Worm (Caenorhabditis elegans) whole organism, L4 larva: ENCODE results near the gene M195.2.

Source experiments
- F26F4.8 ChIP-seq: fragments of 200-800 bp; sonication (Bioruptor generic); conservative IDR thresholded peaks from 2 replicates; pipeline ENCODE4 v1.3.6; 2022; ENCODE audit warnings: missing genetic modification characterization, missing compliant biosample characterization
- F37D6.2 ChIP-seq: sonication (generic microtip); optimal IDR thresholded peaks from 2 replicates; lab custom pipeline; 2016; ENCODE audit warnings: mild to moderate bottlenecking, missing genetic modification characterization, missing compliant biosample characterization
- F44E2.7 ChIP-seq: fragments of 200-800 bp; sonication (Bioruptor generic); IDR thresholded peaks from 2 replicates; pipeline ENCODE4 v2.1.2; 2022; ENCODE audit warnings: missing genetic modification characterization, missing compliant biosample characterization
- F49E8.2 ChIP-seq: sonication (generic microtip); optimal IDR thresholded peaks from 2 replicates; lab custom pipeline; 2016; ENCODE audit warnings: missing compliant biosample characterization, mild to moderate bottlenecking, missing genetic modification characterization, borderline replicate concordance
- T26A8.4 ChIP-seq: fragments of 200-800 bp; sonication (Bioruptor generic); IDR thresholded peaks from 2 replicates; pipeline ENCODE4 v1.3.6; 2022; ENCODE audit warnings: missing genetic modification characterization, missing compliant biosample characterization
- Y48G9A.11 ChIP-seq: fragments of 200-800 bp; sonication (Bioruptor generic); IDR thresholded peaks from 2 replicates; pipeline ENCODE4 v1.3.6; 2022; ENCODE audit warnings: missing genetic modification reagents, missing genetic modification characterization, missing compliant biosample characterization
- Y75B8A.6 ChIP-seq: fragments of 200-800 bp; sonication (Bioruptor generic); IDR thresholded peaks from 2 replicates; pipeline ENCODE4 v1.3.6; 2022; ENCODE audit warnings: missing genetic modification reagents, missing genetic modification characterization, missing compliant biosample characterization
- ZK337.2 ChIP-seq: fragments of 200-800 bp; sonication (Bioruptor generic); IDR thresholded peaks from 2 replicates; pipeline ENCODE4 v1.3.6; 2022; ENCODE audit warnings: missing genetic modification reagents, missing genetic modification characterization, missing compliant biosample characterization
- aha-1 ChIP-seq: fragments of 150-350 bp; peaks from one replicate; lab custom pipeline; 2014; ENCODE audit warnings: missing biosample characterization, missing genetic modification characterization
- attf-4 ChIP-seq: sonication (generic microtip); optimal IDR thresholded peaks from 3 replicates; lab custom pipeline; 2017; ENCODE audit warnings: missing biosample characterization, missing genetic modification characterization
- ceh-28 ChIP-seq: fragments of 150-350 bp; optimal IDR thresholded peaks from 2 replicates; lab custom pipeline; 2014; ENCODE audit warnings: missing biosample characterization, missing genetic modification reagents, missing genetic modification characterization
- ctbp-1 ChIP-seq: fragments of 200-800 bp; sonication (Bioruptor generic); IDR thresholded peaks from 2 replicates; pipeline ENCODE4 v1.3.6; 2022; ENCODE audit warnings: missing genetic modification reagents, missing genetic modification characterization, missing compliant biosample characterization
- daf-19 ChIP-seq: fragments of 200-800 bp; sonication (Bioruptor generic); conservative IDR thresholded peaks from 2 replicates; pipeline ENCODE4 v1.3.6; 2022; ENCODE audit warnings: missing genetic modification characterization, missing compliant biosample characterization
- daf-8 ChIP-seq: fragments of 200-800 bp; sonication (Bioruptor generic); IDR thresholded peaks from 2 replicates; pipeline ENCODE4 v1.3.6; 2022; ENCODE audit warnings: missing genetic modification characterization, missing compliant biosample characterization
- dmd-8 ChIP-seq: fragments of 200-800 bp; sonication (Bioruptor generic); IDR thresholded peaks from 2 replicates; pipeline ENCODE4 v1.3.6; 2022; ENCODE audit warnings: missing genetic modification characterization, missing compliant biosample characterization
- dve-1 ChIP-seq: sonication (generic microtip); optimal IDR thresholded peaks from 2 replicates; lab custom pipeline; 2017; ENCODE audit warnings: antibody characterized with exemption, mild to moderate bottlenecking, missing genetic modification characterization, missing compliant biosample characterization; ENCODE audit not compliant: insufficient read depth
- fos-1 ChIP-seq: fragments of 150-350 bp; optimal IDR thresholded peaks from 2 replicates; lab custom pipeline; 2014; ENCODE audit warnings: missing biosample characterization, missing genetic modification characterization
- gei-8 ChIP-seq: fragments of 200-800 bp; sonication (Bioruptor generic); optimal IDR thresholded peaks from 2 replicates; lab custom pipeline; 2018; ENCODE audit warnings: mild to moderate bottlenecking, missing genetic modification characterization, missing compliant biosample characterization
- hlh-11 ChIP-seq: fragments of 200-800 bp; sonication (Bioruptor generic); optimal IDR thresholded peaks from 2 replicates; lab custom pipeline; 2018; ENCODE audit warnings: mild to moderate bottlenecking, missing genetic modification characterization, missing compliant biosample characterization
- hlh-30 ChIP-seq: sonication (generic microtip); optimal IDR thresholded peaks from 2 replicates; lab custom pipeline; 2017; ENCODE audit warnings: antibody characterized with exemption, mild to moderate bottlenecking, missing genetic modification characterization, missing compliant biosample characterization; ENCODE audit not compliant: insufficient read depth
- lim-7 ChIP-seq: fragments of 200-800 bp; sonication (Bioruptor generic); IDR thresholded peaks from 2 replicates; pipeline ENCODE4 v1.3.6; 2022; ENCODE audit warnings: missing genetic modification characterization, missing compliant biosample characterization
- lin-13 ChIP-seq: fragments of 150-350 bp; optimal IDR thresholded peaks from 2 replicates; lab custom pipeline; 2014; ENCODE audit warnings: missing biosample characterization, missing genetic modification reagents, missing genetic modification characterization
- lin-15B ChIP-seq: fragments of 150-350 bp; sonication (generic microtip); optimal IDR thresholded peaks from 3 replicates; lab custom pipeline; 2014; ENCODE audit warnings: missing biosample characterization, missing genetic modification characterization
- lir-3 ChIP-seq: sonication (generic microtip); optimal IDR thresholded peaks from 2 replicates; lab custom pipeline; 2016; ENCODE audit warnings: mild to moderate bottlenecking, missing genetic modification characterization, missing compliant biosample characterization
- lsy-2 ChIP-seq, 2 experiments: fragments of 150-350 bp in 1 of 2; sonication (generic microtip) in 1 of 2; optimal IDR thresholded peaks; 2 replicates each; lab custom pipeline; 2014 to 2017; ENCODE audit warnings: missing biosample characterization in 2 of 2, missing genetic modification characterization in 2 of 2
- madf-9 ChIP-seq: fragments of 200-800 bp; sonication (Bioruptor generic); conservative IDR thresholded peaks from 2 replicates; pipeline ENCODE4 v1.3.6; 2022; ENCODE audit warnings: missing genetic modification reagents, missing genetic modification characterization, missing compliant biosample characterization
- mdl-1 ChIP-seq, 2 experiments: fragments of 150-350 bp in 1 of 2; sonication (generic microtip) in 1 of 2; optimal IDR thresholded peaks; 2 replicates each; lab custom pipeline; 2014 to 2017; ENCODE audit warnings: missing biosample characterization in 2 of 2, missing genetic modification characterization in 2 of 2
- mxl-2 ChIP-seq: fragments of 200-800 bp; sonication (Bioruptor generic); conservative IDR thresholded peaks from 2 replicates; pipeline ENCODE4 v1.3.6; 2022; ENCODE audit warnings: missing genetic modification reagents, missing genetic modification characterization, missing compliant biosample characterization
- mxl-3 ChIP-seq: fragments of 200-800 bp; sonication (Bioruptor generic); optimal IDR thresholded peaks from 2 replicates; lab custom pipeline; 2018; ENCODE audit warnings: mild to moderate bottlenecking, missing genetic modification characterization, missing compliant biosample characterization
- nhr-11 ChIP-seq: fragments of 150-350 bp; optimal IDR thresholded peaks from 2 replicates; lab custom pipeline; 2014; ENCODE audit warnings: missing biosample characterization, missing genetic modification characterization
- nhr-111 ChIP-seq: fragments of 200-800 bp; sonication (Bioruptor generic); optimal IDR thresholded peaks from 2 replicates; lab custom pipeline; 2018; ENCODE audit warnings: mild to moderate bottlenecking, missing genetic modification characterization, missing compliant biosample characterization
- nhr-237 ChIP-seq: sonication (generic microtip); optimal IDR thresholded peaks from 2 replicates; lab custom pipeline; 2017; ENCODE audit warnings: missing biosample characterization, missing genetic modification characterization
- nhr-28 ChIP-seq: fragments of 150-350 bp; optimal IDR thresholded peaks from 2 replicates; lab custom pipeline; 2014; ENCODE audit warnings: missing biosample characterization, missing genetic modification characterization
- nhr-41 ChIP-seq: fragments of 200-800 bp; sonication (Bioruptor generic); IDR thresholded peaks from 2 replicates; pipeline ENCODE4 v1.3.6; 2022; ENCODE audit warnings: missing genetic modification reagents, missing genetic modification characterization, missing compliant biosample characterization
- nhr-48 ChIP-seq: sonication (generic microtip); optimal IDR thresholded peaks from 2 replicates; lab custom pipeline; 2016; ENCODE audit warnings: mild to moderate bottlenecking, missing genetic modification characterization, missing compliant biosample characterization
- nhr-76 ChIP-seq: fragments of 150-350 bp; optimal IDR thresholded peaks from 2 replicates; lab custom pipeline; 2014; ENCODE audit warnings: missing biosample characterization, missing genetic modification characterization
- sdz-12 ChIP-seq: fragments of 200-800 bp; sonication (Bioruptor generic); optimal IDR thresholded peaks from 2 replicates; lab custom pipeline; 2018; ENCODE audit warnings: mild to moderate bottlenecking, missing genetic modification characterization, missing compliant biosample characterization
- snpc-4 ChIP-seq: fragments of 150-350 bp; optimal IDR thresholded peaks from 2 replicates; lab custom pipeline; 2014; ENCODE audit warnings: missing biosample characterization, missing genetic modification characterization
- tag-97 ChIP-seq: fragments of 200-800 bp; sonication (Bioruptor generic); IDR thresholded peaks from 2 replicates; pipeline ENCODE4 v1.3.6; 2022; ENCODE audit warnings: missing genetic modification characterization, missing compliant biosample characterization
- tra-1 ChIP-seq: fragments of 200-800 bp; sonication (Bioruptor generic); IDR thresholded peaks from 2 replicates; pipeline ENCODE4 v1.3.6; 2022; ENCODE audit warnings: missing genetic modification reagents, missing genetic modification characterization, missing compliant biosample characterization
- unc-62 ChIP-seq, 3 experiments: fragments of 150-350 bp in 1 of 3; sonication (generic microtip); optimal IDR thresholded peaks in 2 of 3; peaks in 1 of 3; 1 replicate in 1 of 3; 2 replicates in 2 of 3; lab custom pipeline; 2014 to 2017; ENCODE audit warnings: missing biosample characterization in 3 of 3, missing genetic modification characterization in 3 of 3, missing genetic modification reagents in 3 of 3, missing genotype in 1 of 3
- zag-1 ChIP-seq: fragments of 150-350 bp; optimal IDR thresholded peaks from 2 replicates; lab custom pipeline; 2014; ENCODE audit warnings: missing biosample characterization, missing genetic modification characterization
- zfp-2 ChIP-seq: sonication (generic microtip); optimal IDR thresholded peaks from 2 replicates; lab custom pipeline; 2016; ENCODE audit warnings: mild to moderate bottlenecking, missing genetic modification characterization, missing compliant biosample characterization
- zfp-3 ChIP-seq: fragments of 200-800 bp; sonication (Bioruptor generic); conservative IDR thresholded peaks from 2 replicates; pipeline ENCODE4 v1.3.6; 2022; ENCODE audit warnings: missing genetic modification reagents, missing genetic modification characterization, missing compliant biosample characterization
- zip-2 ChIP-seq: fragments of 150-350 bp; optimal IDR thresholded peaks from 2 replicates; lab custom pipeline; 2014; ENCODE audit warnings: missing biosample characterization, missing genetic modification characterization

Gene M195.2

DNA sequence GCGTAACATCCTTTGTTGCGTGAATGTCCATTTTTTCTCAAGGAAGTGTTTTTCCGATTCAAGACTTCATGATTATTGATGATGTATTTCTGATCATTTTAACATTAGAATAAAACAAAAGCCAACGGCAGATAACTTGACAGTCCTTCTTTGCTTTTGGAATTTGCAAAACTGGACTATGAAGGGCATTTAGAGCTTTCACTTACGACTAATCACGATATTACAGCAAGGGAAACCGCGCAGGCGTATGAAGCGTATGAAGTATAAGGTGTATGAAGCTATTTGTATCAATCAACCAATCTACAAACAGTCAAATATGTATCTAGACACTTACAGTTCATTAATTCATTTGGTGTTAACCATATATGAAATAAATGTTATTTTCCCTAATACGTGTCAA, 17.2 kb downstream of the M195.2 start:
- no peak for TF ChIP-seq mxl-3 (GFP tag; lab: Kevin White, UChicago)
- TF ChIP-seq dmd-8 (GFP tag; lab: Robert Waterston, UW) = no peak
- peak in 1 of 2 experiments; percentile 94 for TF ChIP-seq unc-62 (GFP tag; optimal IDR thresholded peaks at IDR 0.05 in 1 of 2; lab: Kevin White, UChicago)
- no peak for TF ChIP-seq unc-62 (tag; optimal IDR thresholded peaks at IDR 0.05; lab: Kevin White, UChicago)

DNA sequence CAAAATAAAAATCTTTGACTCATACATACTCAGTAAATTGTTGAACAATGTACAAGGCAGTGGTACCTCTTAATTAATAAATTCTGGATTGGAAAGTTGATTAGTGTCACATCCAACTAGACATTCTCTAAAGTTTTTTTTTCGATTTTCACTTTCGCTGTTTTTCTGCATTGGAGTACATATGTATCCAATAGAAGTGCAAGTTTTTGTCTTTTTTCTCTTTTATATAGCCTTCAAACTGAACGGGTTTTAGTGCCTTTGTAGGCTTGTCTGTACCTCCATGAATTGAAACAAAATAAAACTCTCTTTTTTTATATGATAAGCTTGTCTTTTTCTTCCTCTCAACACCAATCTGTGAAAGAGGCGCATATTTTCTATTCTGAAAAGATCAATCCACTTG, 19.6 kb downstream of the M195.2 start:
- TF ChIP-seq lim-7 (GFP tag; lab: Robert Waterston, UW) = no peak
- TF ChIP-seq mdl-1 (tag; optimal IDR thresholded peaks at IDR 0.05; lab: Kevin White, UChicago) = peak in 1 of 2 experiments; percentile 17
- no peak for TF ChIP-seq T26A8.4 (GFP tag; lab: Robert Waterston, UW)
- peak; percentile 85 for TF ChIP-seq nhr-48 (tag; lab: Kevin White, UChicago)
- peak; percentile 1 for TF ChIP-seq hlh-11
- no peak for TF ChIP-seq lsy-2 (tag; optimal IDR thresholded peaks at IDR 0.05; lab: Kevin White, UChicago)
- TF ChIP-seq lir-3 = no peak
- TF ChIP-seq zfp-3 (GFP tag; lab: Robert Waterston, UW) = no peak
- TF ChIP-seq nhr-28 (tag; lab: Kevin White, UChicago) = peak; percentile 44
- TF ChIP-seq daf-8 = no peak
- no peak for TF ChIP-seq Y48G9A.11
- no peak for TF ChIP-seq F49E8.2 (tag; lab: Kevin White, UChicago)

DNA sequence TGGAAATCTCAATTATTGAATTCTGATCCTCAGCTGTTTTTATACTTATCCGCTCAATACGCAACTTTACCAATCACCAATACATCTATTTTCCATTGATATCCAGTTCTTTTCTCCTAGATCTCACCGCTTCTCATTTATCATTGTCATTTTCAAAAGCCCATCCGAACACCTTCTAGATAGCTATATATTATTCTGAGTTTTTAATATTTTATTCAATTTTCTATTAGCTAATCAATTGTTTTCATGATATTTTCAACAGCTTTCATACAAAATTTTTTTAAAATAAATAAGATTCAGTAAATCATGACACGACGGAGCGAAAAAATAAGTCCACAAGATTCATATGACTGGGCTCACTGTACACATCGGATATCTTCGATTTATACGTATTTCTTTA, 20.6 kb downstream of the M195.2 start, which contains the start of gene F49E12.12:
TSS of gene F49E12.12 (plus strand) at position 301 of the 400 bp plus-strand sequence.
- TF ChIP-seq ZK337.2 (GFP tag; lab: Robert Waterston, UW) (no peak), ceh-28 (tag; lab: Kevin White, UChicago) (no peak), mdl-1 (tag; optimal IDR thresholded peaks at IDR 0.05; lab: Kevin White, UChicago) (no peak), dve-1 (tag; lab: Kevin White, UChicago) (no peak), nhr-237 (tag; lab: Kevin White, UChicago) (no peak), daf-19 (GFP tag; lab: Robert Waterston, UW) (no peak), hlh-30 (tag; lab: Kevin White, UChicago) (no peak), gei-8 (GFP tag; lab: Kevin White, UChicago) (no peak), fos-1 (tag; lab: Kevin White, UChicago) (no peak)

DNA sequence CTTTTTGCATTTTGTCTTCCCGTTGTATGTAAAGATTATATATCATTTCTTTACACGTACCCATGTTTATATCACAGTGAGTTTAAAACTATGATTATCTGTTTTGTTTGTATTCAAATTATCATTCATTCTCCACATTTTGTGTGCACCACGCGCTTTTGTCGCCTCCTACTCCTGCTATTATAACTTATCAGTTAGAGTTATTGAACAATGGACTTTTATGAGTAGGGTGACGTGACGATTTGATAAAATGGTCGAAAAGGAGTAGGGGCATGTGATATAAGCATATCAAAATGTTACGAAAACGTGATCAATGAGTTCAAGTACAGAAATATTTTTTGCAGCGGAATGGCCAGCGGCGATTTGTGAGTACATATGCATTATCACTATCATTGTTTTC, 22.3 kb downstream of the M195.2 start:
- TF ChIP-seq mxl-3 (GFP tag; lab: Kevin White, UChicago) = peak; percentile 61
- no peak for TF ChIP-seq T26A8.4 (GFP tag; lab: Robert Waterston, UW)
- no peak for TF ChIP-seq F26F4.8 (GFP tag; lab: Robert Waterston, UW)
- no peak for TF ChIP-seq mxl-2 (GFP tag; lab: Robert Waterston, UW)
- TF ChIP-seq lin-13 (GFP tag; lab: Kevin White, UChicago) = no peak
- TF ChIP-seq zip-2 (tag; lab: Kevin White, UChicago) = peak; percentile 2
- TF ChIP-seq lin-15B (tag; lab: Kevin White, UChicago) = no peak
- no peak for TF ChIP-seq zfp-2 (tag; lab: Kevin White, UChicago)
- no peak; the same call in 1 of the 2 replicates for TF ChIP-seq nhr-41 (GFP tag; lab: Robert Waterston, UW)
- TF ChIP-seq nhr-76 (tag; lab: Kevin White, UChicago) = no peak
- no peak for TF ChIP-seq snpc-4 (tag; lab: Kevin White, UChicago)
- no peak for TF ChIP-seq nhr-111 (GFP tag; lab: Kevin White, UChicago)
- peak; percentile 52; the same call in 1 of the 2 replicates for TF ChIP-seq tra-1 (GFP tag; lab: Robert Waterston, UW)
- no peak for TF ChIP-seq F37D6.2 (tag; lab: Kevin White, UChicago)
- peak; percentile 71 for TF ChIP-seq aha-1 (tag; lab: Kevin White, UChicago)
- TF ChIP-seq attf-4 (tag; lab: Kevin White, UChicago) = no peak
- TF ChIP-seq madf-9 (GFP tag; lab: Robert Waterston, UW) = no peak
- TF ChIP-seq dve-1 (tag; lab: Kevin White, UChicago) = peak; percentile 98
- no peak for TF ChIP-seq tag-97 (GFP tag; lab: Robert Waterston, UW)
- no peak for TF ChIP-seq daf-19 (GFP tag; lab: Robert Waterston, UW)
- TF ChIP-seq dmd-8 (GFP tag; lab: Robert Waterston, UW) = no peak
- TF ChIP-seq zag-1 (tag; lab: Kevin White, UChicago) = no peak
- peak; percentile 95 for TF ChIP-seq hlh-11
- TF ChIP-seq F44E2.7 (GFP tag; lab: Robert Waterston, UW) = no peak
- TF ChIP-seq Y75B8A.6 (GFP tag; lab: Robert Waterston, UW) = no peak
- TF ChIP-seq sdz-12 (GFP tag; lab: Kevin White, UChicago) = no peak
- no peak for TF ChIP-seq nhr-11 (tag; lab: Kevin White, UChicago)
- TF ChIP-seq zfp-3 (GFP tag; lab: Robert Waterston, UW) = no peak
- TF ChIP-seq ctbp-1 (GFP tag; lab: Robert Waterston, UW) = no peak
